Fruit fly (Drosophila melanogaster): ENCODE data around the gene Prx1.
A peak's percentile ranks its signal among the peaks of the same experiment; 100 is the strongest.

The Prx1 gene

dm6 chr3L:15225689-15226088 lies 18.0 kb downstream of the Prx1 start (continued):
- peak; percentile 61; the same call in 1 of the 3 replicates for TF ChIP-seq CG8119 (GFP tag; IDR thresholded peaks at IDR 0.05)
- peak; percentile 71 for TF ChIP-seq cyc (GFP tag; optimal IDR thresholded peaks at IDR 0.05)
- peak; percentile 42; the same call in 1 of the 2 replicates for TF ChIP-seq CG15336 (GFP tag; IDR thresholded peaks at IDR 0.05)
- peak; percentile 73 for TF ChIP-seq Hr39 (GFP tag; optimal IDR thresholded peaks at IDR 0.05)
- no peak for TF ChIP-seq Eip93F (GFP tag; optimal IDR thresholded peaks at IDR 0.05)
- TF ChIP-seq Smox (GFP tag; optimal IDR thresholded peaks at IDR 0.05): peak; percentile 69
- TF ChIP-seq Sox102F (GFP tag; optimal IDR thresholded peaks at IDR 0.05): peak; percentile 79
- peak; percentile 75 for TF ChIP-seq pdm3 (GFP tag; optimal IDR thresholded peaks at IDR 0.05)

DNA sequence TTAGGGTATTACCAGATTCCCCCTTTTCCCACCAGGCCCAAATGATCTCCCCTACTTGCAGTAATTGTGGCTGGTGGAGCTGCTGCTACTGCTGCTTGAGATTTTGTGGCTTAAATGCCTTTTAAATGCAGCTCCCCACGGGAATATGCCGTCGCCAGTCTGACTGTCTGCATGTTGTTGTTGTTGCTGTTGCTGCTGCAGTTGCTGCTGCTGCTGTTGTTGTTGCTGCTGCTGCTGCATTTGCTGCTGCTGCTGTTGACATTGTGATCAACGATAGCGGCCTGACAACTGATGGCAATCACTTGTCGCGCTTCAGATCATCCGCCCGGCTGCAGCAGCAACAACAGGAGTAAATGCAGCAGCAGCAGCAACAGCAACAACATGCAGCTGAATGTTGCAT lies 19.0 kb downstream of the Prx1 start:
- TF ChIP-seq Hr4 (GFP tag; optimal IDR thresholded peaks at IDR 0.05) (no peak), Lpt (GFP tag; optimal IDR thresholded peaks at IDR 0.05) (no peak), CG3919 (GFP tag; optimal IDR thresholded peaks at IDR 0.05) (peak; percentile 12), CG32006 (GFP tag; optimal IDR thresholded peaks at IDR 0.05) (no peak)

dm6 chr3L:15227533-15228124 lies 20.0 kb downstream of the Prx1 start:
- no peak for TF ChIP-seq OdsH (GFP tag; optimal IDR thresholded peaks at IDR 0.05)
- 0 out of 3 replicates have a peak, but pooled peaks have one; percentile 12 for TF ChIP-seq CG6163 (GFP tag; IDR thresholded peaks at IDR 0.05)

DNA sequence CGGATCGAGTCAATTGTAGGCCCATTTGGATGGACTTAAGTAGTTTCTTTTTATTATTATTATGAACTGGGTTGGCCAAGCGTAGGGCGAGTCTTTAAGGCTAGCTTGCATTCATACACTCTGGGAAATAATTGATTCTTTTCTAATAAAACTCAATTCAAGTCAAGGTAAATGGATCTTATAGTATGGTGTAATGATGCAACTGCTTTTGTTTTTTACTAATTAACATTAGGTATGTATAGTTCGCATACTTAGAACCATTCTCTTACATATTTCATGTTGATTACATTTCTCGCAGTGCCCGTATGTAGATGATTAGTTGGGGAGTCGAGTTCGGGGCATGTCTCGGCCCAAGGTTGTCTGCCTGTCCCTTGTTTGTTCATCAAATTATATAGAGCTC lies 21.8 kb downstream of the Prx1 start:
- TF ChIP-seq eg (GFP tag; IDR thresholded peaks at IDR 0.05): no peak
- TF ChIP-seq CG7368 (GFP tag; optimal IDR thresholded peaks at IDR 0.05): no peak
- peak; percentile 57 for TF ChIP-seq CG3032 (tag; optimal IDR thresholded peaks at IDR 0.05)
- TF ChIP-seq CG11902 (GFP tag; optimal IDR thresholded peaks at IDR 0.05): no peak
- peak in 1 of 2 experiments; percentile 6 for TF ChIP-seq ss (GFP tag; optimal IDR thresholded peaks at IDR 0.05)
- TF ChIP-seq spab (GFP tag; optimal IDR thresholded peaks at IDR 0.05): peak; percentile 42
- TF ChIP-seq Sox102F (GFP tag; optimal IDR thresholded peaks at IDR 0.05): no peak
- peak; percentile 36; the same call in 2 of the 3 replicates for TF ChIP-seq CG8119 (GFP tag; IDR thresholded peaks at IDR 0.05)
- no peak for TF ChIP-seq CG11762 (GFP tag; optimal IDR thresholded peaks at IDR 0.05; ENCODE audit: insufficient read depth)
- TF ChIP-seq Eip93F (GFP tag; optimal IDR thresholded peaks at IDR 0.05): no peak
- TF ChIP-seq CG6808 (GFP tag; optimal IDR thresholded peaks at IDR 0.05): peak; percentile 47
- TF ChIP-seq topi (GFP tag; optimal IDR thresholded peaks at IDR 0.05): no peak
- TF ChIP-seq Hr39 (GFP tag; optimal IDR thresholded peaks at IDR 0.05): no peak
- TF ChIP-seq Eip78C (GFP tag): peak; percentile 86
- no peak for TF ChIP-seq CG9139 (GFP tag; optimal IDR thresholded peaks at IDR 0.05)
- no peak for TF ChIP-seq Lpt (GFP tag; optimal IDR thresholded peaks at IDR 0.05)
- no peak for TF ChIP-seq Gug (GFP tag; IDR thresholded peaks at IDR 0.05)
- no peak for TF ChIP-seq lz (GFP tag; optimal IDR thresholded peaks at IDR 0.05)
- no peak for TF ChIP-seq CG31627 (GFP tag; optimal IDR thresholded peaks at IDR 0.05)
- no peak for TF ChIP-seq CG11294 (GFP tag; IDR thresholded peaks at IDR 0.05)
- TF ChIP-seq CG32006 (GFP tag; optimal IDR thresholded peaks at IDR 0.05): peak; percentile 27
- TF ChIP-seq Blimp-1 (GFP tag; optimal IDR thresholded peaks at IDR 0.05): no peak
- TF ChIP-seq Smox (GFP tag; optimal IDR thresholded peaks at IDR 0.05): no peak
- TF ChIP-seq CG10631 (GFP tag; optimal IDR thresholded peaks at IDR 0.05): peak; percentile 58
- no peak for TF ChIP-seq CG6854 (GFP tag; optimal IDR thresholded peaks at IDR 0.05)
- peak; percentile 60 for TF ChIP-seq dsx (GFP tag; optimal IDR thresholded peaks at IDR 0.05; ENCODE audit: poor library complexity, severe bottlenecking)
- TF ChIP-seq Ets21C (GFP tag; optimal IDR thresholded peaks at IDR 0.05): no peak
- no peak for TF ChIP-seq CG15336 (GFP tag; IDR thresholded peaks at IDR 0.05)
- peak; percentile 35 for TF ChIP-seq fd59A (GFP tag; optimal IDR thresholded peaks at IDR 0.05)
- TF ChIP-seq CG6276 (GFP tag; optimal IDR thresholded peaks at IDR 0.05): no peak
- peak; percentile 39 for TF ChIP-seq net (GFP tag; optimal IDR thresholded peaks at IDR 0.05)
- no peak for TF ChIP-seq Hr4 (GFP tag; optimal IDR thresholded peaks at IDR 0.05)
- peak; percentile 20 for TF ChIP-seq OdsH (GFP tag; optimal IDR thresholded peaks at IDR 0.05)
- peak; percentile 19 for TF ChIP-seq CG6792 (GFP tag; optimal IDR thresholded peaks at IDR 0.05)
- TF ChIP-seq Ets96B (tag; optimal IDR thresholded peaks at IDR 0.05): peak; percentile 78
- no peak for TF ChIP-seq CG8632 (GFP tag; optimal IDR thresholded peaks at IDR 0.05)
- TF ChIP-seq CG6163 (GFP tag; IDR thresholded peaks at IDR 0.05): peak; percentile 60; the same call in 2 of the 3 replicates
- TF ChIP-seq esn (GFP tag; optimal IDR thresholded peaks at IDR 0.05): no peak
- TF ChIP-seq fkh (GFP tag; optimal IDR thresholded peaks at IDR 0.05): no peak
- TF ChIP-seq Eip75B (GFP tag; optimal IDR thresholded peaks at IDR 0.05): peak; percentile 25

Measured in whole organism, prepupa.